Worm (Caenorhabditis elegans) whole organism, early embryonic: ENCODE results near the gene Y69H2.10.

Experiments used
- ama-1 ChIP-seq: fragments of 150-350 bp; optimal IDR thresholded peaks from 2 replicates; lab custom pipeline; 2014
- ceh-13 ChIP-seq: fragments of 200-800 bp; sonication (Bioruptor generic); optimal IDR thresholded peaks from 2 replicates; lab custom pipeline; 2018; ENCODE audit warnings: mild to moderate bottlenecking, missing genetic modification characterization, missing compliant biosample characterization
- hmbx-1 ChIP-seq: sonication (generic microtip); optimal IDR thresholded peaks from 2 replicates; lab custom pipeline; 2016; ENCODE audit warnings: mild to moderate bottlenecking, missing genetic modification characterization, missing compliant biosample characterization
- hmg-4 ChIP-seq: fragments of 200-800 bp; sonication (Bioruptor generic); optimal IDR thresholded peaks from 2 replicates; lab custom pipeline; 2018; ENCODE audit warnings: mild to moderate bottlenecking, missing genetic modification characterization, missing compliant biosample characterization
- hnd-1 ChIP-seq: sonication (generic microtip); optimal IDR thresholded peaks from 2 replicates; lab custom pipeline; 2016; ENCODE audit warnings: missing genetic modification characterization, missing compliant biosample characterization
- pes-1 ChIP-seq: fragments of 200-800 bp; sonication (Bioruptor generic); IDR thresholded peaks from 2 replicates; pipeline ENCODE4 v1.3.6; 2022; ENCODE audit warnings: missing genetic modification reagents, missing genetic modification characterization, missing compliant biosample characterization

DNA sequence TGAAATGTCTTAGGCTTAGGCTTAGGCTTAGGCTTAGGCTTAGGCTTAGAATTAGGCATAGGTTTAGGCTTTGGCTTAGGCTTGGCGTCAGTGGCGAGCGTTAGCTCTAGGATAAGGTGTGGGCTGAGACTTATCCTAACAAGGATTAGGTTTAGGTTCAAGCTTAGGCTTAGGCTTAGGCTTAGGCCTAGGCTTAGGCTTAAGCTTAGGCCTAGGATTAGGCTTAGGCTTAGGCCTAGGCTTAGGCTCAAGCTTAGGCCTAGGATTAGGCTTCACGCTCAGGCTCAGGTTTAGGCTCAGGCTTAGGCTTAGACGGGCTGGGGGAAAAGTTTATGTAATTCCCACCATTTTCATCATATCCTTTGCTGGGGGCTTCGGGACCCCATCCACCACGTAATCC, 63.8 kb downstream of the Y69H2.10 start:
- no peak for TF ChIP-seq ama-1
- no peak for TF ChIP-seq hnd-1 (tag; lab: Kevin White, UChicago)
- no peak for TF ChIP-seq hmbx-1
- no peak for TF ChIP-seq hmg-4 (GFP tag; lab: Kevin White, UChicago)
- no peak for TF ChIP-seq pes-1
- no peak for TF ChIP-seq ceh-13 (GFP tag; lab: Kevin White, UChicago)
